Worm (Caenorhabditis elegans) whole organism, L2 larva: ENCODE results near the gene K01A6.5.

ENCODE experiments used
- C34F6.9 ChIP-seq: fragments of 150-350 bp; optimal IDR thresholded peaks from 2 replicates; lab custom pipeline; 2014; ENCODE audit warnings: missing biosample characterization, missing genetic modification characterization
- F13H6.1 ChIP-seq: sonication (generic microtip); optimal IDR thresholded peaks from 2 replicates; lab custom pipeline; 2016; ENCODE audit warnings: missing genetic modification characterization, missing compliant biosample characterization
- R02D3.7 ChIP-seq: fragments of 150-350 bp; optimal IDR thresholded peaks from 2 replicates; lab custom pipeline; 2014; ENCODE audit warnings: missing biosample characterization, missing genetic modification characterization
- Y55F3AM.14 ChIP-seq: fragments of 200-800 bp; sonication (Bioruptor generic); optimal IDR thresholded peaks from 2 replicates; lab custom pipeline; 2018; ENCODE audit warnings: mild to moderate bottlenecking, missing genetic modification characterization, missing compliant biosample characterization
- alr-1 ChIP-seq: fragments of 150-350 bp; optimal IDR thresholded peaks from 2 replicates; lab custom pipeline; 2014; ENCODE audit warnings: missing biosample characterization, missing genetic modification characterization
- aly-2 ChIP-seq: fragments of 150-350 bp; optimal IDR thresholded peaks from 2 replicates; lab custom pipeline; 2014; ENCODE audit warnings: missing biosample characterization, missing genetic modification characterization
- blmp-1 ChIP-seq: sonication (generic microtip); optimal IDR thresholded peaks from 2 replicates; lab custom pipeline; 2017; ENCODE audit warnings: missing genetic modification characterization, mild to moderate bottlenecking, missing compliant biosample characterization, antibody characterized with exemption, moderate library complexity; ENCODE audit not compliant: insufficient read depth
- egl-27 ChIP-seq: sonication (generic microtip); optimal IDR thresholded peaks from 3 replicates; lab custom pipeline; 2017; ENCODE audit warnings: missing biosample characterization, missing genetic modification reagents, missing genetic modification characterization
- elt-1 ChIP-seq: fragments of 150-350 bp; optimal IDR thresholded peaks from 2 replicates; lab custom pipeline; 2014; ENCODE audit warnings: missing biosample characterization, missing genetic modification characterization
- fos-1 ChIP-seq: fragments of 150-350 bp; optimal IDR thresholded peaks from 2 replicates; lab custom pipeline; 2014; ENCODE audit warnings: missing biosample characterization, missing genetic modification characterization
- gmeb-1 ChIP-seq: fragments of 150-350 bp; optimal IDR thresholded peaks from 2 replicates; lab custom pipeline; 2014; ENCODE audit warnings: missing biosample characterization, missing genetic modification characterization
- lin-13 ChIP-seq: fragments of 150-350 bp; optimal IDR thresholded peaks from 2 replicates; lab custom pipeline; 2014; ENCODE audit warnings: missing biosample characterization, missing genetic modification reagents, missing genetic modification characterization
- lsy-2 ChIP-seq, 2 experiments: fragments of 150-350 bp in 1 of 2; sonication (generic microtip) in 1 of 2; optimal IDR thresholded peaks; 2 replicates each; lab custom pipeline; 2014 to 2017; ENCODE audit warnings: missing biosample characterization in 2 of 2, missing genetic modification characterization in 2 of 2
- mab-5 ChIP-seq: fragments of 150-350 bp; optimal IDR thresholded peaks from 2 replicates; lab custom pipeline; 2014; ENCODE audit warnings: missing biosample characterization, missing genetic modification characterization
- nhr-10 ChIP-seq: sonication (generic microtip); optimal IDR thresholded peaks from 2 replicates; lab custom pipeline; 2017; ENCODE audit warnings: missing biosample characterization, missing genetic modification characterization
- nhr-12 ChIP-seq: fragments of 150-350 bp; optimal IDR thresholded peaks from 2 replicates; lab custom pipeline; 2014; ENCODE audit warnings: missing biosample characterization, missing genetic modification characterization
- nhr-129 ChIP-seq: fragments of 150-350 bp; optimal IDR thresholded peaks from 2 replicates; lab custom pipeline; 2014; ENCODE audit warnings: missing biosample characterization, missing genetic modification characterization
- nhr-21 ChIP-seq: fragments of 150-350 bp; optimal IDR thresholded peaks from 2 replicates; lab custom pipeline; 2014; ENCODE audit warnings: missing biosample characterization, missing genetic modification characterization
- nhr-23 ChIP-seq: fragments of 150-350 bp; optimal IDR thresholded peaks from 2 replicates; lab custom pipeline; 2014; ENCODE audit warnings: missing biosample characterization, missing genetic modification reagents, missing genetic modification characterization
- nhr-237 ChIP-seq: fragments of 150-350 bp; optimal IDR thresholded peaks from 2 replicates; lab custom pipeline; 2014; ENCODE audit warnings: missing biosample characterization, missing genetic modification characterization
- nhr-25 ChIP-seq: fragments of 150-350 bp; sonication (generic microtip); optimal IDR thresholded peaks from 3 replicates; lab custom pipeline; 2014; ENCODE audit warnings: missing biosample characterization, missing genetic modification characterization
- nhr-6 ChIP-seq: fragments of 150-350 bp; optimal IDR thresholded peaks from 2 replicates; lab custom pipeline; 2014; ENCODE audit warnings: missing biosample characterization, missing genetic modification characterization
- nhr-77 ChIP-seq: fragments of 150-350 bp; optimal IDR thresholded peaks from 2 replicates; lab custom pipeline; 2014; ENCODE audit warnings: missing biosample characterization, missing genetic modification characterization
- peb-1 ChIP-seq: fragments of 150-350 bp; optimal IDR thresholded peaks from 2 replicates; lab custom pipeline; 2014; ENCODE audit warnings: missing biosample characterization, missing genetic modification characterization
- sem-4 ChIP-seq: fragments of 150-350 bp; optimal IDR thresholded peaks from 2 replicates; lab custom pipeline; 2014; ENCODE audit warnings: missing biosample characterization, missing genetic modification reagents, missing genetic modification characterization
- skn-1 ChIP-seq: sonication (generic microtip); optimal IDR thresholded peaks from 2 replicates; lab custom pipeline; 2017; ENCODE audit warnings: missing biosample characterization, missing genetic modification characterization
- sma-3 ChIP-seq: sonication (generic microtip); optimal IDR thresholded peaks from 2 replicates; lab custom pipeline; 2016; ENCODE audit warnings: missing genetic modification reagents, missing genetic modification characterization, missing compliant biosample characterization
- sma-9 ChIP-seq, 2 experiments: fragments of 150-350 bp in 1 of 2; sonication (generic microtip) in 1 of 2; optimal IDR thresholded peaks; 2 replicates each; lab custom pipeline; 2014 to 2016; ENCODE audit warnings: missing genetic modification characterization in 2 of 2, mild to moderate bottlenecking in 1 of 2, missing biosample characterization in 1 of 2, missing compliant biosample characterization in 1 of 2, missing genetic modification reagents in 1 of 2, moderate library complexity in 1 of 2
- unc-39 ChIP-seq: fragments of 150-350 bp; optimal IDR thresholded peaks from 2 replicates; lab custom pipeline; 2014; ENCODE audit warnings: missing biosample characterization, missing genetic modification characterization
- unc-55 ChIP-seq: fragments of 150-350 bp; sonication (generic microtip); optimal IDR thresholded peaks from 3 replicates; lab custom pipeline; 2014; ENCODE audit warnings: missing biosample characterization, missing genetic modification reagents, missing genetic modification characterization
- unc-62 ChIP-seq: fragments of 150-350 bp; optimal IDR thresholded peaks from 2 replicates; lab custom pipeline; 2014; ENCODE audit warnings: missing biosample characterization, missing genetic modification reagents, missing genetic modification characterization
- zag-1 ChIP-seq: fragments of 150-350 bp; optimal IDR thresholded peaks from 2 replicates; lab custom pipeline; 2014; ENCODE audit warnings: missing biosample characterization, missing genetic modification characterization
- ztf-1 ChIP-seq: fragments of 200-800 bp; sonication (Bioruptor generic); conservative IDR thresholded peaks from 2 replicates; pipeline ENCODE4 v1.3.6; 2022; ENCODE audit warnings: missing genetic modification characterization, missing compliant biosample characterization
- ztf-4 ChIP-seq: fragments of 150-350 bp; optimal IDR thresholded peaks from 2 replicates; lab custom pipeline; 2014; ENCODE audit warnings: missing biosample characterization, missing genetic modification characterization

The K01A6.5 gene

DNA sequence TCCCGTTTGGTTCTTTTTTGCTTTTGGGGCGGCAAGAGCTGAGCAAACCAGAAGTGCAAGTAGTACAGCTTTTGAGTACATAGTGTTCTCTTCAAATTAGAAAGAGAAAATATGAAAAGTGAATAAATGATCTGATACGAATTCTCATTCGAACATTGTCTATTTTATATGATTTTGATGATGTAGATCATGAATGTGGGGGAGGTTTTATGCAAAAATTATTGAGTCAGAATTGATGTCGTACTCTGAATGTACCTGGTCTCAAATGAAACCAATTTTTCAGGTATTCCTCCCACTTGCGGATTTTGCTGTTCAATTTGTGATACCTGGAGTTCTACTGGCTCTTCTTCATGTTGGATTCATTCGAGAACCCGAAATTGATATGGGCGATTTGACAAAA, 2.3 kb upstream of the K01A6.5 start, which contains the start of gene K01A6.4:
Gene K01A6.4 (minus strand): TSS at position 101 of the 400 bp plus-strand sequence.
- no peak for TF ChIP-seq sma-3
- TF ChIP-seq blmp-1 (tag; lab: Kevin White, UChicago), result no peak

DNA sequence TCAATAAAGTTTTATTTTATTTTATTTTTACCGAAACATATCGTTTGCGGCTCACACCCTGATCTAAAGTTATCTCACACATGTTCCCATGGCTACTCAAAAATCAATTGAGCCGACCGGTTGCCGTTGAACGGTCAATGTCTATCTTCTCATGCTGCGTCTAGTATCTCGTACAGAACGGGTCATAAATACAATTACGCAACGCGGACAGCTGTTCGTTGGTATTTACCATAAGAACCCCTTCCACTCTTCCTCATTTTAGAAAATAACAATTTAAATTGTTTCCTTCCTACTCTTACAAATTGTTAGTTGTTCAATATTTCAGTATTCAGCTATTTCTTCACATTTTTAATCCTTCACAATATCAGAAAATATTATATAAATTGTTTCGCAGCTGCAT, 1.3 kb downstream of the K01A6.5 start:
- TF ChIP-seq nhr-77 (tag; lab: Kevin White, UChicago) (no peak), blmp-1 (tag; lab: Kevin White, UChicago) (no peak), fos-1 (tag; lab: Kevin White, UChicago) (no peak), nhr-12 (no peak), sem-4 (no peak), lsy-2 (tag; optimal IDR thresholded peaks at IDR 0.05; lab: Kevin White, UChicago) (no peak), F13H6.1 (no peak), elt-1 (tag; lab: Kevin White, UChicago) (no peak), R02D3.7 (tag; lab: Kevin White, UChicago) (no peak), peb-1 (no peak), mab-5 (tag; lab: Kevin White, UChicago) (no peak), nhr-237 (no peak), Y55F3AM.14 (GFP tag; lab: Kevin White, UChicago) (no peak), alr-1 (tag; lab: Kevin White, UChicago) (no peak), nhr-23 (tag; lab: Kevin White, UChicago) (no peak), nhr-21 (tag; lab: Kevin White, UChicago) (no peak), aly-2 (tag; lab: Kevin White, UChicago) (no peak)

DNA sequence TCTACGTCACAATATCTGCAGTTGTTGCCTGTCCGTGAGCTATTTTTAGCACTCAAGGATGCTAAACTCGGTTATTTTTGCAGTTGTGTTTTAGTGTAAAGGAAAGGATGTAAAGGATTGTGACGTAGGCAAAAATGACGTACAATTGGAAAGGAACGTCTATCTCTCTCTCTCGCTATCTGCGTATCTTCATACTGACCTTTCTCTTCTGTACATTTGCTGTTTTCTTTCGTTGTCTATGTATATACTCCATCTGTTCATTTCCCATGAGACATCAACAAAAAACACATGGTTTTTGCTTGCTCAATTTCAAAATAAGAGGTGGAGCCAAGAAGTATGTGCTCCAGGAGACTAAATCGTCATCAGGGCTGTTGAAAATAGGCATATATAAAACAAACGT, 1.8 kb downstream of the K01A6.5 start:
- no peak for TF ChIP-seq egl-27 (tag; lab: Kevin White, UChicago)
- peak; percentile 30 for TF ChIP-seq nhr-129 (tag; lab: Kevin White, UChicago)
- no peak for TF ChIP-seq peb-1
- peak; percentile 9 for TF ChIP-seq unc-55
- peak; percentile 64 for TF ChIP-seq sma-9 (GFP tag; optimal IDR thresholded peaks at IDR 0.05; lab: Kevin White, UChicago)
- no peak for TF ChIP-seq sma-9 (tag; optimal IDR thresholded peaks at IDR 0.05; lab: Kevin White, UChicago)

DNA sequence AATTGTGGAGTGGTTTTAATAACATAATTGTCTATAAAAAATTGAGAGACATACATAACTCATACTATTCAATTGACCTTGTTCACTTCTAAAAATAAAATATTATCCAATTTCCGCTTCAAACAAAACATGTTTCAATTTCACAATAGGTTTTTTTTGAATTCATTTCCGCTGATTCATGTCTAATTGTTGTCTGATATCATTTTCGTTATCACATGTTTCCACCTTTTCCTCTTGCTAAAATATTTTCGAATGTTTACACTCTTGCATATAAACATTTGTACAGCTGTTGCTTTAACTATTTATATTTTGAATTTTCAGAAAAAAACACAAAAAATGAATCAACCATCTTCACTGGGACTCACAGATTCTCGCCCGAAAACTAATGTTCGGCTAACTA, 2.8 kb downstream of the K01A6.5 start, which contains the start of gene gem-4:
Gene gem-4 (plus strand): TSS at position 301 of the 400 bp plus-strand sequence.
- TF ChIP-seq nhr-77 (tag; lab: Kevin White, UChicago) (no peak), fos-1 (tag; lab: Kevin White, UChicago) (peak; percentile 44), nhr-25 (tag; lab: Kevin White, UChicago) (no peak)

DNA sequence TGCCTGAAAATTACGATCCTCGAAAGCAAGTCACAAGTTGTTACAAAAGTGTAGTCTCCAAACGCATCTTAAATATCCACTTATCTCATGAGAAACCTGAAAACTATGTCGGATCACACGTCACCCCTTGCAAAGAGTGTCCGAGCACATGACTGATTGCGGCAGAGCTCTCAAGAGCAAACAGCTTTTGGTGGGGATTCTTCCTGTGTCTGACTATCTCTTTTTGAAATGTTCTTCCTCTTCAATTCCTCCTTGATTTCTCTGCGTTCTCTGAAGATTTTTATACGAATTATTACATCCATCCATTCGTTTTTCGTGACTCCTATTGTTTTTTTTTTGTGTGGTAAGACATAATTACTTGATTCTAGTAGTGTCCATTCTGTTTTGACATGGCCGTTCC, 6.3 kb downstream of the K01A6.5 start, which contains the start of gene T12A7.6:
Gene T12A7.6 (plus strand): TSS at position 369 of the 400 bp plus-strand sequence.
- TF ChIP-seq F13H6.1 (peak; percentile 70), ztf-4 (no peak), unc-39 (tag; lab: Kevin White, UChicago) (no peak), lsy-2 (tag; optimal IDR thresholded peaks at IDR 0.05; lab: Kevin White, UChicago) (peak in 1 of 2 experiments; percentile 25), nhr-129 (tag; lab: Kevin White, UChicago) (peak; percentile 74), sma-9 (GFP tag; optimal IDR thresholded peaks at IDR 0.05; lab: Kevin White, UChicago) (peak; percentile 33), sma-9 (tag; optimal IDR thresholded peaks at IDR 0.05; lab: Kevin White, UChicago) (no peak), C34F6.9 (tag; lab: Kevin White, UChicago) (peak; percentile 23), gmeb-1 (no peak)

DNA sequence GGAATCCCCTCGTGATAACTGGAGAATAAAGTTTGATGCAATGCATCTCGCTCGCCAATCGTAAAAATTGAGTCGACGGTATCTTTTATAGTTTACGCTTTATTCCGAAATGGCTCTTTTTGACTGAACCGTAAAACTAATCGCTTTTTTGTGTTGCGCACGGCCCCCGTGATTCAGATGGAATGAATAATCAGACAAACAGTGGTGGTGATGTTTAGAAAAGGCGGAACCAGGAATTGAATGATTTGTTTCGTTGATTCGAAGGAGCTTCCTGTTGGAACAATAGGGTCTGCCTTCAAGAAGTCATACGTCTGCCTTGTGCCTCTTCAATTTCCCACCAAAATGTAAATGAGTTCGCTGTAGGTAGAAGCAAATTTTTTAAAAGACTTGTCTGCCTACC, 11.8 kb downstream of the K01A6.5 start, which contains the start of gene scl-18:
Gene scl-18 (minus strand): TSS at position 101 of the 400 bp plus-strand sequence.
- TF ChIP-seq nhr-10 (tag; lab: Kevin White, UChicago), result no peak
- TF ChIP-seq ztf-1 (GFP tag; lab: Robert Waterston, UW), result no peak
- no peak for TF ChIP-seq F13H6.1
- TF ChIP-seq lin-13 (GFP tag; lab: Kevin White, UChicago), result no peak
- no peak for TF ChIP-seq nhr-6 (tag; lab: Kevin White, UChicago)
- TF ChIP-seq peb-1, result no peak
- TF ChIP-seq sem-4, result no peak
- no peak for TF ChIP-seq lsy-2 (tag; optimal IDR thresholded peaks at IDR 0.05; lab: Kevin White, UChicago)
- TF ChIP-seq blmp-1 (tag; lab: Kevin White, UChicago), result no peak
- TF ChIP-seq aly-2 (tag; lab: Kevin White, UChicago), result no peak
- no peak for TF ChIP-seq ztf-4
- TF ChIP-seq zag-1 (tag; lab: Kevin White, UChicago), result no peak
- TF ChIP-seq egl-27 (tag; lab: Kevin White, UChicago), result no peak
- TF ChIP-seq nhr-237, result no peak
- TF ChIP-seq skn-1 (tag; lab: Kevin White, UChicago), result no peak
- TF ChIP-seq unc-62, result no peak
- TF ChIP-seq nhr-23 (tag; lab: Kevin White, UChicago), result no peak
